Worm (Caenorhabditis elegans) whole organism, L4 larva: ENCODE data around the gene F35H8.2.

Experiments used
- F49E8.2 ChIP-seq: sonication (generic microtip); optimal IDR thresholded peaks from 2 replicates; lab custom pipeline; 2016; ENCODE audit warnings: missing compliant biosample characterization, mild to moderate bottlenecking, missing genetic modification characterization, borderline replicate concordance
- egl-27 ChIP-seq: sonication (generic microtip); optimal IDR thresholded peaks from 3 replicates; lab custom pipeline; 2017; ENCODE audit warnings: missing biosample characterization, missing genetic modification reagents, missing genetic modification characterization
- fos-1 ChIP-seq: fragments of 150-350 bp; optimal IDR thresholded peaks from 2 replicates; lab custom pipeline; 2014; ENCODE audit warnings: missing biosample characterization, missing genetic modification characterization
- jun-1 ChIP-seq: fragments of 150-350 bp; optimal IDR thresholded peaks from 2 replicates; lab custom pipeline; 2014; ENCODE audit warnings: missing biosample characterization, missing genetic modification reagents, missing genetic modification characterization
- lin-38 ChIP-seq: fragments of 200-800 bp; sonication (Bioruptor generic); IDR thresholded peaks from 2 replicates; pipeline ENCODE4 v1.3.6; 2022; ENCODE audit warnings: missing genetic modification reagents, missing genetic modification characterization, missing compliant biosample characterization
- lir-3 ChIP-seq: sonication (generic microtip); optimal IDR thresholded peaks from 2 replicates; lab custom pipeline; 2016; ENCODE audit warnings: mild to moderate bottlenecking, missing genetic modification characterization, missing compliant biosample characterization
- lsy-2 ChIP-seq, 2 experiments: fragments of 150-350 bp in 1 of 2; sonication (generic microtip) in 1 of 2; optimal IDR thresholded peaks; 2 replicates each; lab custom pipeline; 2014 to 2017; ENCODE audit warnings: missing biosample characterization in 2 of 2, missing genetic modification characterization in 2 of 2
- nhr-76 ChIP-seq: fragments of 150-350 bp; optimal IDR thresholded peaks from 2 replicates; lab custom pipeline; 2014; ENCODE audit warnings: missing biosample characterization, missing genetic modification characterization
- unc-130 ChIP-seq: sonication (generic microtip); optimal IDR thresholded peaks from 2 replicates; lab custom pipeline; 2016; ENCODE audit warnings: missing genetic modification reagents, missing genetic modification characterization, missing compliant biosample characterization

DNA sequence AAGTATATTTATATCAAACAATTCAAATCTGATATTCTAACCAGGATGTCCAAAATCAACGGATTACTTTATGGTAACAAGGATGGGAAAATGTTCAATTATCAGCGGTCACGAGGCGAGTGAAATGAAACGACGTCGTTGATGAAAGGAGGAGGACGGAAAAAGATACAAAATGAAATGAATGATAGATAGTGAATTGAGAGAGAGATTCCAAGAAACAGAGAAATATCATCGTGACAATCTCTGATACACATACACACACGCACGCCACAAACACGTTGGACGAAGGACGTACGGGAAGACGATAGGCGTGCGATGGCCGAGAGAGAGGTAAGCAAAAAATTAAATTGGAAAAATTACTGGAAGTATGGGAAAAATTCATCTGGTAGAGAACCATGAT is 45.8 kb downstream of the F35H8.2 start:
- TF ChIP-seq fos-1 (tag; lab: Kevin White, UChicago), result no peak
- TF ChIP-seq lir-3, result no peak
- TF ChIP-seq unc-130 (GFP tag; lab: Kevin White, UChicago), result no peak
- TF ChIP-seq nhr-76 (tag; lab: Kevin White, UChicago), result no peak
- peak; percentile 20; the same call in 1 of the 2 replicates for TF ChIP-seq lin-38 (GFP tag; lab: Robert Waterston, UW)
- TF ChIP-seq jun-1 (tag; lab: Kevin White, UChicago), result no peak
- TF ChIP-seq egl-27, result no peak
- peak in 1 of 2 experiments; percentile 60 for TF ChIP-seq lsy-2 (tag; optimal IDR thresholded peaks at IDR 0.05; lab: Kevin White, UChicago)
- no peak for TF ChIP-seq F49E8.2
